Worm (Caenorhabditis elegans) whole organism, young adult: Measurements from ENCODE around the gene capg-2.

ENCODE experiments used
- attf-5 ChIP-seq: fragments of 200-800 bp; sonication (Bioruptor generic); optimal IDR thresholded peaks from 2 replicates; lab custom pipeline; 2018; ENCODE audit warnings: mild to moderate bottlenecking, missing genetic modification characterization, missing compliant biosample characterization
- chd-7 ChIP-seq: sonication (generic microtip); optimal IDR thresholded peaks from 2 replicates; lab custom pipeline; 2016; ENCODE audit warnings: mild to moderate bottlenecking, missing genetic modification characterization, moderate library complexity, missing compliant biosample characterization
- lag-1 ChIP-seq: fragments of 200-800 bp; sonication (Bioruptor generic); IDR thresholded peaks from 2 replicates; pipeline ENCODE4 v1.3.6; 2022; ENCODE audit warnings: missing genetic modification reagents, missing genetic modification characterization, missing compliant biosample characterization
- nhr-90 ChIP-seq: sonication (generic microtip); optimal IDR thresholded peaks from 2 replicates; lab custom pipeline; 2016; ENCODE audit warnings: missing genotype, mild to moderate bottlenecking, missing genetic modification characterization, missing compliant biosample characterization
- unc-62 ChIP-seq: fragments of 150-350 bp; optimal IDR thresholded peaks from 2 replicates; lab custom pipeline; 2014; ENCODE audit warnings: missing biosample characterization, missing genetic modification reagents, missing genetic modification characterization
- ztf-3 ChIP-seq: fragments of 200-800 bp; sonication (Bioruptor generic); optimal IDR thresholded peaks from 2 replicates; lab custom pipeline; 2018; ENCODE audit warnings: mild to moderate bottlenecking, missing genetic modification characterization, missing compliant biosample characterization

ce11 chrV:12295015-12295414 lies 23.3 kb downstream of the capg-2 start:
- TF ChIP-seq ztf-3 (GFP tag; lab: Kevin White, UChicago), result no peak
- TF ChIP-seq attf-5 (GFP tag; lab: Kevin White, UChicago), result no peak
- TF ChIP-seq nhr-90 (tag; lab: Kevin White, UChicago), result no peak
- no peak for TF ChIP-seq lag-1
- TF ChIP-seq chd-7 (tag; lab: Kevin White, UChicago), result no peak
- TF ChIP-seq unc-62, result no peak
